Worm (Caenorhabditis elegans) whole organism, L1 larva: ENCODE results near the gene F11D11.3.
"Not testable (repeated sequence)": the region's sequence is repeated elsewhere in the genome, so short reads cannot be mapped to it uniquely, and the experiment has no call there.

ENCODE experiments used
- C04F5.9 ChIP-seq: sonication (generic microtip); optimal IDR thresholded peaks from 2 replicates; lab custom pipeline; 2016; ENCODE audit warnings: missing genetic modification characterization, missing compliant biosample characterization
- Y116A8C.19 ChIP-seq: sonication (generic microtip); optimal IDR thresholded peaks from 2 replicates; lab custom pipeline; 2016; ENCODE audit warnings: missing compliant biosample characterization, missing genetic modification characterization, borderline replicate concordance
- aha-1 ChIP-seq: fragments of 150-350 bp; optimal IDR thresholded peaks from 2 replicates; lab custom pipeline; 2014; ENCODE audit warnings: missing biosample characterization, missing genetic modification characterization
- alr-1 ChIP-seq: fragments of 200-800 bp; sonication (Bioruptor generic); optimal IDR thresholded peaks from 2 replicates; lab custom pipeline; 2018; ENCODE audit warnings: borderline replicate concordance, mild to moderate bottlenecking, missing genetic modification characterization, missing compliant biosample characterization
- aly-2 ChIP-seq: fragments of 150-350 bp; optimal IDR thresholded peaks from 2 replicates; lab custom pipeline; 2014; ENCODE audit warnings: missing biosample characterization, missing genetic modification characterization
- ama-1 ChIP-seq: fragments of 150-350 bp; optimal IDR thresholded peaks from 2 replicates; lab custom pipeline; 2014
- blmp-1 ChIP-seq: fragments of 150-350 bp; optimal IDR thresholded peaks from 2 replicates; lab custom pipeline; 2014; ENCODE audit warnings: missing biosample characterization, missing genetic modification characterization
- ceh-63 ChIP-seq: fragments of 200-800 bp; sonication (Bioruptor generic); optimal IDR thresholded peaks from 2 replicates; lab custom pipeline; 2018; ENCODE audit warnings: mild to moderate bottlenecking, missing genetic modification characterization, missing compliant biosample characterization
- ceh-8 ChIP-seq: fragments of 200-800 bp; sonication (Bioruptor generic); optimal IDR thresholded peaks from 2 replicates; lab custom pipeline; 2018; ENCODE audit warnings: mild to moderate bottlenecking, missing genetic modification characterization, moderate library complexity, missing compliant biosample characterization
- dpl-1 ChIP-seq, 3 experiments: fragments of 150-350 bp in 2 of 3; sonication (generic microtip) in 1 of 3; optimal IDR thresholded peaks; 2 replicates each; lab custom pipeline; 2014 to 2017; ENCODE audit warnings: missing biosample characterization in 3 of 3, missing genetic modification characterization in 3 of 3, missing genetic modification reagents in 3 of 3
- dsc-1 ChIP-seq: sonication (generic microtip); optimal IDR thresholded peaks from 2 replicates; lab custom pipeline; 2016; ENCODE audit warnings: mild to moderate bottlenecking, missing genetic modification characterization, missing compliant biosample characterization
- egl-27 ChIP-seq, 2 experiments: fragments of 150-350 bp in 1 of 2; sonication (generic microtip); optimal IDR thresholded peaks; 3 replicates each; lab custom pipeline; 2017 to 2018; ENCODE audit warnings: missing biosample characterization in 2 of 2, missing genetic modification characterization in 2 of 2, missing genetic modification reagents in 2 of 2
- elt-2 ChIP-seq: sonication (generic microtip); optimal IDR thresholded peaks from 2 replicates; lab custom pipeline; 2016; ENCODE audit warnings: missing genetic modification characterization, mild to moderate bottlenecking, inconsistent platforms, missing compliant biosample characterization, missing genetic modification reagents
- fkh-4 ChIP-seq: sonication (generic microtip); optimal IDR thresholded peaks from 2 replicates; lab custom pipeline; 2016; ENCODE audit warnings: missing compliant biosample characterization, missing genetic modification characterization, borderline replicate concordance
- fkh-8 ChIP-seq: sonication (generic microtip); optimal IDR thresholded peaks from 2 replicates; lab custom pipeline; 2016; ENCODE audit warnings: mild to moderate bottlenecking, missing genetic modification characterization, missing compliant biosample characterization
- fos-1 ChIP-seq: fragments of 150-350 bp; optimal IDR thresholded peaks from 2 replicates; lab custom pipeline; 2014; ENCODE audit warnings: missing biosample characterization, missing genetic modification characterization
- hlh-17 ChIP-seq: fragments of 200-800 bp; sonication (Bioruptor generic); optimal IDR thresholded peaks from 2 replicates; lab custom pipeline; 2018; ENCODE audit warnings: missing genetic modification characterization, mild to moderate bottlenecking, missing compliant biosample characterization, moderate library complexity, borderline replicate concordance
- hlh-4 ChIP-seq: sonication (generic microtip); optimal IDR thresholded peaks from 2 replicates; lab custom pipeline; 2016; ENCODE audit warnings: mild to moderate bottlenecking, missing genetic modification characterization, missing compliant biosample characterization
- irx-1 ChIP-seq: sonication (generic microtip); optimal IDR thresholded peaks from 2 replicates; lab custom pipeline; 2016; ENCODE audit warnings: missing genetic modification characterization, missing compliant biosample characterization
- jun-1 ChIP-seq: fragments of 150-350 bp; optimal IDR thresholded peaks from 2 replicates; lab custom pipeline; 2014; ENCODE audit warnings: missing biosample characterization, missing genetic modification reagents, missing genetic modification characterization
- lin-13 ChIP-seq: fragments of 150-350 bp; optimal IDR thresholded peaks from 2 replicates; lab custom pipeline; 2014; ENCODE audit warnings: missing biosample characterization, missing genetic modification reagents, missing genetic modification characterization
- lin-15B ChIP-seq: fragments of 150-350 bp; sonication (generic microtip); optimal IDR thresholded peaks from 3 replicates; lab custom pipeline; 2014; ENCODE audit warnings: missing biosample characterization, missing genetic modification characterization
- mep-1 ChIP-seq: fragments of 150-350 bp; optimal IDR thresholded peaks from 2 replicates; lab custom pipeline; 2014; ENCODE audit warnings: missing biosample characterization, missing genetic modification characterization
- nhr-11 ChIP-seq: fragments of 150-350 bp; optimal IDR thresholded peaks from 2 replicates; lab custom pipeline; 2014; ENCODE audit warnings: missing biosample characterization, missing genetic modification characterization
- nhr-237 ChIP-seq: fragments of 150-350 bp; optimal IDR thresholded peaks from 2 replicates; lab custom pipeline; 2014; ENCODE audit warnings: missing biosample characterization, missing genetic modification characterization
- nhr-84 ChIP-seq: sonication (generic microtip); optimal IDR thresholded peaks from 2 replicates; lab custom pipeline; 2017; ENCODE audit warnings: missing biosample characterization, missing genetic modification characterization
- snu-23 ChIP-seq: sonication (generic microtip); optimal IDR thresholded peaks from 2 replicates; lab custom pipeline; 2016; ENCODE audit warnings: missing genetic modification characterization, missing compliant biosample characterization
- sox-4 ChIP-seq: sonication (generic microtip); optimal IDR thresholded peaks from 2 replicates; lab custom pipeline; 2016; ENCODE audit warnings: missing genetic modification characterization, missing compliant biosample characterization
- sptf-1 ChIP-seq: fragments of 150-350 bp; optimal IDR thresholded peaks from 2 replicates; lab custom pipeline; 2014; ENCODE audit warnings: missing biosample characterization, missing genetic modification characterization
- swsn-7 ChIP-seq: sonication (generic microtip); optimal IDR thresholded peaks from 2 replicates; lab custom pipeline; 2016; ENCODE audit warnings: missing genetic modification characterization, missing compliant biosample characterization
- tbx-2 ChIP-seq: sonication (generic microtip); optimal IDR thresholded peaks from 2 replicates; lab custom pipeline; 2016; ENCODE audit warnings: missing genetic modification characterization, missing compliant biosample characterization
- unc-86 ChIP-seq: sonication (generic microtip); optimal IDR thresholded peaks from 2 replicates; lab custom pipeline; 2016; ENCODE audit warnings: missing genetic modification characterization, missing compliant biosample characterization
- xbp-1 ChIP-seq: sonication (generic microtip); optimal IDR thresholded peaks from 2 replicates; lab custom pipeline; 2016; ENCODE audit warnings: missing genetic modification characterization, missing compliant biosample characterization
- zip-4 ChIP-seq: fragments of 200-800 bp; sonication (Bioruptor generic); optimal IDR thresholded peaks from 2 replicates; lab custom pipeline; 2018; ENCODE audit warnings: mild to moderate bottlenecking, missing genetic modification characterization, moderate library complexity, missing compliant biosample characterization
- ztf-4 ChIP-seq: fragments of 150-350 bp; optimal IDR thresholded peaks from 2 replicates; lab custom pipeline; 2014; ENCODE audit warnings: missing biosample characterization, missing genetic modification characterization

Gene F11D11.3

ce11 chrV:18770623-18771022 lies 10.5 kb upstream of the F11D11.3 start, which contains the start of gene clec-255:
Gene clec-255, minus strand, starts transcription at chrV:18770723.
- TF ChIP-seq zip-4 = no peak
- TF ChIP-seq nhr-11 (tag; lab: Kevin White, UChicago) = no peak
- TF ChIP-seq fos-1 (tag; lab: Kevin White, UChicago) = no peak
- TF ChIP-seq ceh-63 (GFP tag; lab: Kevin White, UChicago) = no peak
- TF ChIP-seq irx-1 (tag; lab: Kevin White, UChicago) = no peak

DNA sequence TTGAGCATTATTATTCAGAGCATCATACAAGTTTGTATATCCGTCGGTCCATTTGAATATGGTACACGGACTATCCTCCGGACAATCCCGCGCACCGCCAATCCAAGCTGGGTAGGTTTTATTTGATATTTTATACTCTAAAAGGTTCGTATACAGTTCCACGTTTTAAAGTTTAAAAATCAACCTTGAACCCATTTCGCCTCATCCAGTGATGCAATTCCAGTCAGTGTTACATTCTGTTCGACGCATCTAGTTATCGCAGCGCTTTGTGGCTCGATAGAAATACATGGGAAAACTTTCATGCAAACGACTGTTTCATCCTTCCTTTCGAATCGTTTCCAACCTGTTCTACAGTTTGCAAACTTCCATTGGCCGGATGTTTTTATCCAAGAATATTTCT lies 9.8 kb upstream of the F11D11.3 start:
- TF ChIP-seq nhr-84 (tag; lab: Kevin White, UChicago) (no peak), fkh-4 (tag; lab: Kevin White, UChicago) (no peak), nhr-237 (no peak), ztf-4 (tag; lab: Kevin White, UChicago) (no peak), xbp-1 (no peak), hlh-4 (tag; lab: Kevin White, UChicago) (no peak), sptf-1 (tag; lab: Kevin White, UChicago) (no peak), aly-2 (tag; lab: Kevin White, UChicago) (no peak), mep-1 (tag; lab: Kevin White, UChicago) (no peak), tbx-2 (tag; lab: Kevin White, UChicago) (no peak), fos-1 (tag; lab: Kevin White, UChicago) (no peak), swsn-7 (tag; lab: Kevin White, UChicago) (no peak), sox-4 (no peak)

DNA sequence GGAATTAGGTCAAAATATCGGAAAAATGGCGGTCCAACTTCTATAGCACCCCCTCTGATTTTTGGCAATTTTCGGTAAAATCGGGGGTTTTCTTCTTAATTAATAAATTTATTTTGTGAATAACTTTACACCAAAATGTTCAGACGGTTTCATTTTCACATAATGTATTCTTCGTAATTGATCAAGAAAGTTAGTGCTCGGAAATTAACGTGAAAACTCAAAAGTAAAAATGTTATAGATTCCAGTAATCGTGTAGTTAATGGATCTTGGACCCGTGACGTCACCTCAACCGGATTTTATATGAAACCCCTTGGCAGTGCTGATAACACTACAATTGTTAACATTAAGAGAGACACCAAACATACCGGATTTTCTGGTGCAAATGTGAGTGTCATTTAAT lies 2.0 kb upstream of the F11D11.3 start, which contains the start of gene F11D11.22:
Gene F11D11.22, plus strand, starts transcription at position 301 of the 400 bp plus-strand sequence.
- TF ChIP-seq unc-86 (tag; lab: Kevin White, UChicago); nhr-11 (tag; lab: Kevin White, UChicago); alr-1: not testable (repeated sequence)

- TF ChIP-seq jun-1 (tag; lab: Kevin White, UChicago) (no peak), ceh-8 (GFP tag; lab: Kevin White, UChicago) (no peak), snu-23 (GFP tag; lab: Kevin White, UChicago) (no peak), hlh-4 (tag; lab: Kevin White, UChicago) (no peak), dsc-1 (no peak), aha-1 (no peak), ama-1 (no peak), C04F5.9 (tag; lab: Kevin White, UChicago) (no peak), elt-2 (tag; lab: Kevin White, UChicago) (no peak), egl-27 (tag; optimal IDR thresholded peaks at IDR 0.05; lab: Kevin White, UChicago) (no peak), lin-15B (tag; lab: Kevin White, UChicago) (no peak), lin-13 (no peak), blmp-1 (tag; lab: Kevin White, UChicago) (no peak), ztf-4 (tag; lab: Kevin White, UChicago) (no peak), Y116A8C.19 (tag; lab: Kevin White, UChicago) (no peak), dpl-1 (GFP tag; optimal IDR thresholded peaks at IDR 0.05; lab: Kevin White, UChicago) (no peak)
Observed at ce11 chrV:18761078-18761477, 1.0 kb upstream of the F11D11.3 start, which contains the start of gene F11D11.4. Gene F11D11.4, plus strand, starts transcription at chrV:18761378.

DNA sequence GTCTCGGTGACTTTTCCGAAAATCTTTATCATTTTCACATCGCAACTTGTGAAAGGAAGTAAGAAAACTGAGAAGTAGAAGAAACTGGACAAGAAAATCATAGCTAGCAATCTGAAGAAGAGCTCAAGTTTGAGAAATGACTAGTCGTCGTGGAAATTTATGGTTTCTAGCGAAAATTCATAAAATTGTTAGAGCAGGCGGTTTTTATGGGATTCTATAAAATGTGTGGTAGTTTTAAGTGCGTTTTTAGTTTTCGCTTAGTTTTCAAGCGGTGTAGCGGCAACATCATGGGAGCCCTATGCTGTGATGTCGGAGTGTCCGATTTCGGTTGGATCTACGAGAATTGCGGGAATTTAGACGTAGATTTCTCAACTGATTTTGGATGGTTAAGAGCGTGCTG lies 5.7 kb downstream of the F11D11.3 start, which contains the start of gene clec-254:
Gene clec-254, minus strand, starts transcription at position 101 of the 400 bp plus-strand sequence.
- not testable (repeated sequence) for TF ChIP-seq hlh-17 (GFP tag; lab: Kevin White, UChicago); sox-4; fkh-8 (tag; lab: Kevin White, UChicago)
